Worm (Caenorhabditis elegans) whole organism, late embryonic: Measurements from ENCODE around the gene mel-28.

Experiments
- C08G9.2 ChIP-seq: sonication (generic microtip); optimal IDR thresholded peaks from 2 replicates; lab custom pipeline; 2016; ENCODE audit warnings: mild to moderate bottlenecking, missing genetic modification characterization, moderate library complexity, missing compliant biosample characterization
- K09A11.1 ChIP-seq: sonication (generic microtip); optimal IDR thresholded peaks from 2 replicates; lab custom pipeline; 2017; ENCODE audit warnings: antibody characterized with exemption, mild to moderate bottlenecking, missing genetic modification characterization, missing compliant biosample characterization; ENCODE audit not compliant: insufficient read depth
- ahr-1 ChIP-seq: sonication (generic microtip); optimal IDR thresholded peaks from 2 replicates; lab custom pipeline; 2016; ENCODE audit warnings: missing genetic modification characterization, missing compliant biosample characterization
- ama-1 ChIP-seq: fragments of 150-350 bp; optimal IDR thresholded peaks from 2 replicates; lab custom pipeline; 2014
- ceh-14 ChIP-seq: sonication (generic microtip); optimal IDR thresholded peaks from 2 replicates; lab custom pipeline; 2016; ENCODE audit warnings: missing genotype, missing genetic modification characterization, missing compliant biosample characterization
- ceh-18 ChIP-seq: sonication (generic microtip); optimal IDR thresholded peaks from 2 replicates; lab custom pipeline; 2016; ENCODE audit warnings: missing genetic modification characterization, missing compliant biosample characterization
- ceh-2 ChIP-seq: sonication (generic microtip); optimal IDR thresholded peaks from 2 replicates; lab custom pipeline; 2016; ENCODE audit warnings: missing genotype, missing genetic modification characterization, missing compliant biosample characterization
- ceh-24 ChIP-seq: sonication (generic microtip); optimal IDR thresholded peaks from 2 replicates; lab custom pipeline; 2016; ENCODE audit warnings: mild to moderate bottlenecking, missing genetic modification characterization, missing compliant biosample characterization
- ceh-31 ChIP-seq: sonication (generic microtip); optimal IDR thresholded peaks from 2 replicates; lab custom pipeline; 2016; ENCODE audit warnings: missing genetic modification characterization, missing compliant biosample characterization
- ceh-34 ChIP-seq: sonication (generic microtip); optimal IDR thresholded peaks from 2 replicates; lab custom pipeline; 2016; ENCODE audit warnings: mild to moderate bottlenecking, missing genetic modification characterization, missing compliant biosample characterization
- ceh-48 ChIP-seq: sonication (generic microtip); optimal IDR thresholded peaks from 2 replicates; lab custom pipeline; 2016; ENCODE audit warnings: missing genetic modification characterization, inconsistent platforms, missing compliant biosample characterization
- ceh-9 ChIP-seq: sonication (generic microtip); optimal IDR thresholded peaks from 2 replicates; lab custom pipeline; 2016; ENCODE audit warnings: mild to moderate bottlenecking, missing genetic modification characterization, inconsistent platforms, missing compliant biosample characterization
- dmd-4 ChIP-seq: sonication (generic microtip); optimal IDR thresholded peaks from 2 replicates; lab custom pipeline; 2016; ENCODE audit warnings: borderline replicate concordance, missing genetic modification characterization, missing compliant biosample characterization
- dve-1 ChIP-seq: sonication (generic microtip); optimal IDR thresholded peaks from 2 replicates; lab custom pipeline; 2017; ENCODE audit warnings: antibody characterized with exemption, mild to moderate bottlenecking, missing genetic modification characterization, missing compliant biosample characterization
- elt-2 ChIP-seq: sonication (generic microtip); optimal IDR thresholded peaks from 2 replicates; lab custom pipeline; 2016; ENCODE audit warnings: missing genetic modification reagents, missing genetic modification characterization, missing compliant biosample characterization
- ets-4 ChIP-seq: sonication (generic microtip); optimal IDR thresholded peaks from 2 replicates; lab custom pipeline; 2016; ENCODE audit warnings: missing genetic modification characterization, missing compliant biosample characterization
- hlh-30 ChIP-seq: sonication (generic microtip); optimal IDR thresholded peaks from 2 replicates; lab custom pipeline; 2017; ENCODE audit warnings: antibody characterized with exemption, missing genetic modification characterization, missing compliant biosample characterization; ENCODE audit not compliant: insufficient read depth
- hlh-8 ChIP-seq: sonication (generic microtip); optimal IDR thresholded peaks from 2 replicates; lab custom pipeline; 2016; ENCODE audit warnings: missing genotype, missing genetic modification characterization, missing compliant biosample characterization
- lim-6 ChIP-seq: sonication (generic microtip); optimal IDR thresholded peaks from 2 replicates; lab custom pipeline; 2016; ENCODE audit warnings: missing genetic modification characterization, missing compliant biosample characterization
- madf-2 ChIP-seq: sonication (generic microtip); optimal IDR thresholded peaks from 2 replicates; lab custom pipeline; 2017; ENCODE audit warnings: missing genetic modification characterization, missing compliant biosample characterization
- nfya-1 ChIP-seq: sonication (generic microtip); optimal IDR thresholded peaks from 2 replicates; lab custom pipeline; 2017; ENCODE audit warnings: missing genetic modification characterization, mild to moderate bottlenecking, missing compliant biosample characterization, antibody characterized with exemption, moderate library complexity
- pat-9 ChIP-seq: fragments of 200-800 bp; sonication (Bioruptor generic); optimal IDR thresholded peaks from 2 replicates; lab custom pipeline; 2018; ENCODE audit warnings: mild to moderate bottlenecking, missing genetic modification characterization, moderate library complexity, missing compliant biosample characterization
- pax-1 ChIP-seq: fragments of 150-350 bp; optimal IDR thresholded peaks from 2 replicates; lab custom pipeline; 2014; ENCODE audit warnings: missing biosample characterization, missing genetic modification characterization
- pha-2 ChIP-seq: sonication (generic microtip); optimal IDR thresholded peaks from 2 replicates; lab custom pipeline; 2017; ENCODE audit warnings: mild to moderate bottlenecking, missing genetic modification characterization, missing compliant biosample characterization
- pqm-1 ChIP-seq: sonication (generic microtip); optimal IDR thresholded peaks from 2 replicates; lab custom pipeline; 2016; ENCODE audit warnings: missing genetic modification characterization, missing compliant biosample characterization
- pros-1 ChIP-seq: fragments of 150-350 bp; optimal IDR thresholded peaks from 2 replicates; lab custom pipeline; 2014; ENCODE audit warnings: missing biosample characterization, missing genetic modification reagents, missing genetic modification characterization
- ref-2 ChIP-seq: sonication (generic microtip); optimal IDR thresholded peaks from 2 replicates; lab custom pipeline; 2016; ENCODE audit warnings: missing genetic modification characterization, missing compliant biosample characterization
- rnt-1 ChIP-seq: sonication (generic microtip); optimal IDR thresholded peaks from 2 replicates; lab custom pipeline; 2016; ENCODE audit warnings: missing genetic modification characterization, missing compliant biosample characterization
- sdc-2 ChIP-seq: sonication (generic microtip); optimal IDR thresholded peaks from 2 replicates; lab custom pipeline; 2016; ENCODE audit warnings: missing genotype, missing genetic modification characterization, missing compliant biosample characterization
- sox-4 ChIP-seq: sonication (generic microtip); optimal IDR thresholded peaks from 2 replicates; lab custom pipeline; 2017; ENCODE audit warnings: mild to moderate bottlenecking, missing genetic modification characterization, inconsistent platforms, missing compliant biosample characterization
- syd-9 ChIP-seq: sonication (generic microtip); optimal IDR thresholded peaks from 2 replicates; lab custom pipeline; 2016; ENCODE audit warnings: mild to moderate bottlenecking, missing genetic modification characterization, moderate library complexity, missing compliant biosample characterization
- tbx-2 ChIP-seq: sonication (generic microtip); optimal IDR thresholded peaks from 2 replicates; lab custom pipeline; 2016; ENCODE audit warnings: missing genetic modification characterization, missing compliant biosample characterization
- tbx-7 ChIP-seq: sonication (generic microtip); optimal IDR thresholded peaks from 2 replicates; lab custom pipeline; 2016; ENCODE audit warnings: missing genotype, missing genetic modification characterization, missing compliant biosample characterization
- ttx-3 ChIP-seq: sonication (generic microtip); optimal IDR thresholded peaks from 2 replicates; lab custom pipeline; 2016; ENCODE audit warnings: missing genetic modification reagents, missing genetic modification characterization, missing compliant biosample characterization
- unc-42 ChIP-seq: sonication (generic microtip); optimal IDR thresholded peaks from 2 replicates; lab custom pipeline; 2016; ENCODE audit warnings: missing genotype, missing genetic modification characterization, missing compliant biosample characterization
- unc-55 ChIP-seq: sonication (generic microtip); optimal IDR thresholded peaks from 2 replicates; lab custom pipeline; 2017; ENCODE audit warnings: missing biosample characterization, missing genetic modification reagents, missing genetic modification characterization
- unc-86 ChIP-seq: sonication (generic microtip); optimal IDR thresholded peaks from 2 replicates; lab custom pipeline; 2016; ENCODE audit warnings: missing genetic modification characterization, missing compliant biosample characterization
- zip-5 ChIP-seq: sonication (generic microtip); optimal IDR thresholded peaks from 2 replicates; lab custom pipeline; 2016; ENCODE audit warnings: missing genetic modification characterization, missing compliant biosample characterization

Gene mel-28

DNA sequence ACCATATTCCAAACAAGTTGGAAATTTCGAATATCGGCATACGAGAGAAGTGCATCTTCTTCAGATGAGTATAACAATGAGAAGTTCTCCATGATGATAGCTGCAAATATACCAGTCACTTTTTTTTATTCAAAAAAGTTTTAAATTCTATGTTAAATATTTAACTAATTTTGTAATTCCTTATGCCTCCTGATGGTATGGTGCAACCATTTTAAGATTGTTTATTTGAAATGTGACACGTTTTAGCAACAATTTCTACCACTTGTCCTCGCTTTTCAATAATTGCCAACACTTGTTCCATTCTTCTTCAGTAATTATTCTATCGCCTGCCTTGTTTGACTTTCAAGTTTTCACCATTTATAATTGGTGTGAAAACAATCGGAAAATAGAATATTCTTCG lies 39.9 kb upstream of the mel-28 start, which contains the start of gene F17C8.6:
Gene F17C8.6 (minus strand): TSS at position 101 of the 400 bp plus-strand sequence.
- TF ChIP-seq dmd-4 (tag; lab: Kevin White, UChicago) (no peak), lim-6 (tag; lab: Kevin White, UChicago) (no peak), sdc-2 (tag; lab: Kevin White, UChicago) (no peak), syd-9 (tag; lab: Kevin White, UChicago) (no peak), ama-1 (lab: Kevin White, UChicago) (no peak), madf-2 (tag; lab: Kevin White, UChicago) (no peak), dve-1 (tag; lab: Kevin White, UChicago) (no peak)

- TF ChIP-seq pha-2 (no peak), sox-4 (tag; lab: Kevin White, UChicago) (no peak), ahr-1 (tag; lab: Kevin White, UChicago) (no peak), ama-1 (lab: Kevin White, UChicago) (no peak), ceh-31 (tag; lab: Kevin White, UChicago) (no peak), unc-55 (GFP tag; lab: Kevin White, UChicago) (no peak), zip-5 (tag; lab: Kevin White, UChicago) (no peak), pros-1 (tag; lab: Kevin White, UChicago) (no peak), elt-2 (tag; lab: Kevin White, UChicago) (no peak)
Observed at ce11 chrIII:4748109-4748508, 37.8 kb upstream of the mel-28 start, which contains the start of gene col-89. col-89 (plus strand) TSS chrIII:4748127.

ce11 chrIII:4748666-4749065 lies 37.2 kb upstream of the mel-28 start:
- peak; percentile 22 for TF ChIP-seq C08G9.2 (tag; lab: Kevin White, UChicago)
- TF ChIP-seq pqm-1 (tag; lab: Kevin White, UChicago), result no peak
- TF ChIP-seq, all 69 proteins: peak for 1

ce11 chrIII:4754001-4754561 lies 31.8 kb upstream of the mel-28 start, which contains the start of the genes rps-0 and rbg-3:
rps-0 (minus strand) TSS chrIII:4754051.
rbg-3 (plus strand) TSS chrIII:4754424.
- TF ChIP-seq nfya-1 (tag; lab: Kevin White, UChicago) (peak; percentile 87), ceh-24 (tag; lab: Kevin White, UChicago) (no peak), K09A11.1 (tag; lab: Kevin White, UChicago) (no peak), unc-42 (tag; lab: Kevin White, UChicago) (peak; percentile 96), ceh-48 (peak; percentile 9), tbx-7 (tag; lab: Kevin White, UChicago) (peak; percentile 9), unc-55 (GFP tag; lab: Kevin White, UChicago) (peak; percentile 57), ceh-31 (tag; lab: Kevin White, UChicago) (peak; percentile 75), ceh-9 (no peak), rnt-1 (peak; percentile 21), ttx-3 (tag; lab: Kevin White, UChicago) (no peak), tbx-2 (tag; lab: Kevin White, UChicago) (peak; percentile 56), ceh-18 (tag; lab: Kevin White, UChicago) (peak; percentile 68), pha-2 (no peak), hlh-30 (tag; lab: Kevin White, UChicago) (peak; percentile 19), ref-2 (tag; lab: Kevin White, UChicago) (peak; percentile 29), ceh-2 (peak; percentile 1), ceh-14 (tag; lab: Kevin White, UChicago) (peak; percentile 70), elt-2 (tag; lab: Kevin White, UChicago) (peak; percentile 33), dve-1 (tag; lab: Kevin White, UChicago) (peak; percentile 67), hlh-8 (tag; lab: Kevin White, UChicago) (no peak), unc-86 (peak; percentile 4), ceh-34 (peak; percentile 22), pax-1 (peak; percentile 92), pat-9 (tag; lab: Kevin White, UChicago) (no peak), ets-4 (tag; lab: Kevin White, UChicago) (peak; percentile 70)
